Worm (Caenorhabditis elegans) whole organism, L4 larva: ENCODE results near the gene K08H10.10.
"Not testable (repeated sequence)": the region's sequence is repeated elsewhere in the genome, so short reads cannot be mapped to it uniquely, and the experiment has no call there.

ENCODE experiments used
- D1046.2 ChIP-seq: fragments of 200-800 bp; sonication (Bioruptor generic); IDR thresholded peaks from 2 replicates; pipeline ENCODE4 v1.3.6; 2022; ENCODE audit warnings: missing genetic modification characterization, missing compliant biosample characterization
- T20F7.1 ChIP-seq: fragments of 200-800 bp; sonication (Bioruptor generic); optimal IDR thresholded peaks from 2 replicates; lab custom pipeline; 2018; ENCODE audit warnings: mild to moderate bottlenecking, missing genetic modification characterization, missing compliant biosample characterization
- T26A8.4 ChIP-seq: fragments of 200-800 bp; sonication (Bioruptor generic); IDR thresholded peaks from 2 replicates; pipeline ENCODE4 v1.3.6; 2022; ENCODE audit warnings: missing genetic modification characterization, missing compliant biosample characterization
- Y48G9A.11 ChIP-seq: fragments of 200-800 bp; sonication (Bioruptor generic); IDR thresholded peaks from 2 replicates; pipeline ENCODE4 v1.3.6; 2022; ENCODE audit warnings: missing genetic modification reagents, missing genetic modification characterization, missing compliant biosample characterization
- ZK337.2 ChIP-seq: fragments of 200-800 bp; sonication (Bioruptor generic); IDR thresholded peaks from 2 replicates; pipeline ENCODE4 v1.3.6; 2022; ENCODE audit warnings: missing genetic modification reagents, missing genetic modification characterization, missing compliant biosample characterization
- aha-1 ChIP-seq: fragments of 150-350 bp; peaks from one replicate; lab custom pipeline; 2014; ENCODE audit warnings: missing biosample characterization, missing genetic modification characterization
- ceh-44 ChIP-seq: fragments of 200-800 bp; sonication (Bioruptor generic); IDR thresholded peaks from 2 replicates; pipeline ENCODE4 v1.3.6; 2022; ENCODE audit warnings: missing genetic modification reagents, missing genetic modification characterization, missing compliant biosample characterization
- ctbp-1 ChIP-seq: fragments of 200-800 bp; sonication (Bioruptor generic); IDR thresholded peaks from 2 replicates; pipeline ENCODE4 v1.3.6; 2022; ENCODE audit warnings: missing genetic modification reagents, missing genetic modification characterization, missing compliant biosample characterization
- dmd-6 ChIP-seq: fragments of 200-800 bp; sonication (Bioruptor generic); IDR thresholded peaks from 2 replicates; pipeline ENCODE4 v1.3.6; 2022; ENCODE audit warnings: missing genetic modification reagents, missing genetic modification characterization, missing compliant biosample characterization
- dmd-8 ChIP-seq: fragments of 200-800 bp; sonication (Bioruptor generic); IDR thresholded peaks from 2 replicates; pipeline ENCODE4 v1.3.6; 2022; ENCODE audit warnings: missing genetic modification characterization, missing compliant biosample characterization
- dmd-9 ChIP-seq: fragments of 200-800 bp; sonication (Bioruptor generic); IDR thresholded peaks from 2 replicates; pipeline ENCODE4 v1.3.6; 2022; ENCODE audit warnings: missing genetic modification reagents, missing genetic modification characterization, missing compliant biosample characterization
- dpl-1 ChIP-seq: fragments of 150-350 bp; optimal IDR thresholded peaks from 2 replicates; lab custom pipeline; 2014; ENCODE audit warnings: missing biosample characterization, missing genetic modification reagents, missing genetic modification characterization
- dve-1 ChIP-seq: sonication (generic microtip); optimal IDR thresholded peaks from 2 replicates; lab custom pipeline; 2017; ENCODE audit warnings: antibody characterized with exemption, mild to moderate bottlenecking, missing genetic modification characterization, missing compliant biosample characterization; ENCODE audit not compliant: insufficient read depth
- egl-43 ChIP-seq: fragments of 200-800 bp; sonication (Bioruptor generic); IDR thresholded peaks from 2 replicates; pipeline ENCODE4 v1.3.6; 2022; ENCODE audit warnings: missing genetic modification reagents, missing genetic modification characterization, missing compliant biosample characterization
- hif-1 ChIP-seq, 2 experiments: sonication (generic microtip); optimal IDR thresholded peaks; 2 replicates each; lab custom pipeline; 2016 to 2017; ENCODE audit warnings: missing compliant biosample characterization in 2 of 2, missing genetic modification characterization in 2 of 2, missing genetic modification reagents in 2 of 2, missing genotype in 2 of 2, mild to moderate bottlenecking in 1 of 2
- hlh-11 ChIP-seq: fragments of 200-800 bp; sonication (Bioruptor generic); optimal IDR thresholded peaks from 2 replicates; lab custom pipeline; 2018; ENCODE audit warnings: mild to moderate bottlenecking, missing genetic modification characterization, missing compliant biosample characterization
- hlh-30 ChIP-seq: sonication (generic microtip); optimal IDR thresholded peaks from 2 replicates; lab custom pipeline; 2017; ENCODE audit warnings: antibody characterized with exemption, mild to moderate bottlenecking, missing genetic modification characterization, missing compliant biosample characterization; ENCODE audit not compliant: insufficient read depth
- hmg-1.1 ChIP-seq: fragments of 200-800 bp; sonication (Bioruptor generic); IDR thresholded peaks from 2 replicates; pipeline ENCODE4 v1.3.6; 2022; ENCODE audit warnings: missing genetic modification reagents, missing genetic modification characterization, missing compliant biosample characterization
- jun-1 ChIP-seq: fragments of 150-350 bp; optimal IDR thresholded peaks from 2 replicates; lab custom pipeline; 2014; ENCODE audit warnings: missing biosample characterization, missing genetic modification reagents, missing genetic modification characterization
- lim-7 ChIP-seq: fragments of 200-800 bp; sonication (Bioruptor generic); IDR thresholded peaks from 2 replicates; pipeline ENCODE4 v1.3.6; 2022; ENCODE audit warnings: missing genetic modification characterization, missing compliant biosample characterization
- lin-1 ChIP-seq: fragments of 200-800 bp; sonication (Bioruptor generic); IDR thresholded peaks from 2 replicates; pipeline ENCODE4 v1.3.6; 2022; ENCODE audit warnings: missing genetic modification reagents, missing genetic modification characterization, missing compliant biosample characterization
- lin-13 ChIP-seq: fragments of 150-350 bp; optimal IDR thresholded peaks from 2 replicates; lab custom pipeline; 2014; ENCODE audit warnings: missing biosample characterization, missing genetic modification reagents, missing genetic modification characterization
- lin-29 ChIP-seq: fragments of 200-800 bp; sonication (Bioruptor generic); IDR thresholded peaks from 2 replicates; pipeline ENCODE4 v1.3.6; 2022; ENCODE audit warnings: missing genetic modification reagents, missing genetic modification characterization, missing compliant biosample characterization
- lin-38 ChIP-seq: fragments of 200-800 bp; sonication (Bioruptor generic); IDR thresholded peaks from 2 replicates; pipeline ENCODE4 v1.3.6; 2022; ENCODE audit warnings: missing genetic modification reagents, missing genetic modification characterization, missing compliant biosample characterization
- lsy-2 ChIP-seq, 2 experiments: fragments of 150-350 bp in 1 of 2; sonication (generic microtip) in 1 of 2; optimal IDR thresholded peaks; 2 replicates each; lab custom pipeline; 2014 to 2017; ENCODE audit warnings: missing biosample characterization in 2 of 2, missing genetic modification characterization in 2 of 2
- madf-9 ChIP-seq: fragments of 200-800 bp; sonication (Bioruptor generic); conservative IDR thresholded peaks from 2 replicates; pipeline ENCODE4 v1.3.6; 2022; ENCODE audit warnings: missing genetic modification reagents, missing genetic modification characterization, missing compliant biosample characterization
- mdl-1 ChIP-seq, 2 experiments: fragments of 150-350 bp in 1 of 2; sonication (generic microtip) in 1 of 2; optimal IDR thresholded peaks; 2 replicates each; lab custom pipeline; 2014 to 2017; ENCODE audit warnings: missing biosample characterization in 2 of 2, missing genetic modification characterization in 2 of 2
- mes-2 ChIP-seq: sonication (generic microtip); optimal IDR thresholded peaks from 2 replicates; lab custom pipeline; 2016; ENCODE audit warnings: missing genotype, mild to moderate bottlenecking, missing genetic modification characterization, missing compliant biosample characterization; ENCODE audit not compliant: poor library complexity, severe bottlenecking
- mxl-3 ChIP-seq: fragments of 200-800 bp; sonication (Bioruptor generic); optimal IDR thresholded peaks from 2 replicates; lab custom pipeline; 2018; ENCODE audit warnings: mild to moderate bottlenecking, missing genetic modification characterization, missing compliant biosample characterization
- nhr-102 ChIP-seq: sonication (generic microtip); optimal IDR thresholded peaks from 2 replicates; lab custom pipeline; 2016; ENCODE audit warnings: mild to moderate bottlenecking, missing genetic modification characterization, moderate library complexity, missing compliant biosample characterization
- nhr-25 ChIP-seq: sonication (generic microtip); optimal IDR thresholded peaks from 2 replicates; lab custom pipeline; 2017; ENCODE audit warnings: missing genetic modification characterization, mild to moderate bottlenecking, missing compliant biosample characterization, antibody characterized with exemption, moderate library complexity, borderline replicate concordance; ENCODE audit not compliant: insufficient read depth
- nhr-42 ChIP-seq: fragments of 200-800 bp; sonication (Bioruptor generic); IDR thresholded peaks from 2 replicates; pipeline ENCODE4 v1.3.6; 2022; ENCODE audit warnings: missing genetic modification characterization, missing compliant biosample characterization
- nhr-48 ChIP-seq: sonication (generic microtip); optimal IDR thresholded peaks from 2 replicates; lab custom pipeline; 2016; ENCODE audit warnings: mild to moderate bottlenecking, missing genetic modification characterization, missing compliant biosample characterization
- nhr-77 ChIP-seq: fragments of 150-350 bp; optimal IDR thresholded peaks from 2 replicates; lab custom pipeline; 2014; ENCODE audit warnings: missing biosample characterization, missing genetic modification characterization
- pha-4 ChIP-seq, 2 experiments: fragments of 150-350 bp in 1 of 2; fragments of 200-800 bp in 1 of 2; sonication (Bioruptor generic) in 1 of 2; IDR thresholded peaks in 1 of 2; optimal IDR thresholded peaks in 1 of 2; 2 replicates each; pipeline versions ENCODE4 v1.3.6 to Lab custom; 2014 to 2022; ENCODE audit warnings: missing genetic modification characterization in 2 of 2, missing genetic modification reagents in 2 of 2, missing biosample characterization in 1 of 2, missing compliant biosample characterization in 1 of 2
- php-3 ChIP-seq: fragments of 200-800 bp; sonication (Bioruptor generic); IDR thresholded peaks from 2 replicates; pipeline ENCODE4 v1.3.6; 2022; ENCODE audit warnings: missing genetic modification reagents, missing genetic modification characterization, missing compliant biosample characterization
- set-16 ChIP-seq: fragments of 200-800 bp; sonication (Bioruptor generic); IDR thresholded peaks from 2 replicates; pipeline ENCODE4 v1.3.6; 2022; ENCODE audit warnings: missing genetic modification reagents, missing genetic modification characterization, missing compliant biosample characterization
- spr-1 ChIP-seq: sonication (generic microtip); optimal IDR thresholded peaks from 2 replicates; lab custom pipeline; 2016; ENCODE audit warnings: mild to moderate bottlenecking, missing genetic modification characterization, missing compliant biosample characterization
- tra-1 ChIP-seq: fragments of 200-800 bp; sonication (Bioruptor generic); IDR thresholded peaks from 2 replicates; pipeline ENCODE4 v1.3.6; 2022; ENCODE audit warnings: missing genetic modification reagents, missing genetic modification characterization, missing compliant biosample characterization
- unc-130 ChIP-seq: sonication (generic microtip); optimal IDR thresholded peaks from 2 replicates; lab custom pipeline; 2016; ENCODE audit warnings: missing genetic modification reagents, missing genetic modification characterization, missing compliant biosample characterization
- unc-62 ChIP-seq, 3 experiments: fragments of 150-350 bp in 1 of 3; sonication (generic microtip); optimal IDR thresholded peaks in 2 of 3; peaks in 1 of 3; 1 replicate in 1 of 3; 2 replicates in 2 of 3; lab custom pipeline; 2014 to 2017; ENCODE audit warnings: missing biosample characterization in 3 of 3, missing genetic modification characterization in 3 of 3, missing genetic modification reagents in 3 of 3, missing genotype in 1 of 3
- vab-7 ChIP-seq: fragments of 200-800 bp; sonication (Bioruptor generic); IDR thresholded peaks from 2 replicates; pipeline ENCODE4 v1.3.6; 2022; ENCODE audit warnings: missing genetic modification reagents, missing genetic modification characterization, missing compliant biosample characterization
- zfp-2 ChIP-seq: sonication (generic microtip); optimal IDR thresholded peaks from 2 replicates; lab custom pipeline; 2016; ENCODE audit warnings: mild to moderate bottlenecking, missing genetic modification characterization, missing compliant biosample characterization
- zfp-3 ChIP-seq: fragments of 200-800 bp; sonication (Bioruptor generic); conservative IDR thresholded peaks from 2 replicates; pipeline ENCODE4 v1.3.6; 2022; ENCODE audit warnings: missing genetic modification reagents, missing genetic modification characterization, missing compliant biosample characterization
- ztf-7 ChIP-seq: fragments of 150-350 bp; optimal IDR thresholded peaks from 2 replicates; lab custom pipeline; 2014; ENCODE audit warnings: missing biosample characterization, missing genetic modification characterization

K08H10.10 gene

ce11 chrV:9980731-9981483 lies 20.0 kb upstream of the K08H10.10 start, which contains the start of the genes ruvb-1 and tofu-1:
TSS of gene ruvb-1 (minus strand) at chrV:9980802.
TSS of gene tofu-1 (plus strand) at chrV:9981147.
- TF ChIP-seq nhr-102 (peak; percentile 58), nhr-25 (tag; lab: Kevin White, UChicago) (peak; percentile 38), unc-130 (GFP tag; lab: Kevin White, UChicago) (peak; percentile 67), lsy-2 (tag; optimal IDR thresholded peaks at IDR 0.05; lab: Kevin White, UChicago) (peak in 1 of 2 experiments; percentile 73), dmd-6 (GFP tag; lab: Robert Waterston, UW) (peak; percentile 76), nhr-48 (tag; lab: Kevin White, UChicago) (peak; percentile 59), lin-38 (GFP tag; lab: Robert Waterston, UW) (peak; percentile 91), egl-43 (GFP tag; lab: Robert Waterston, UW) (peak; percentile 78), mes-2 (tag; lab: Kevin White, UChicago) (peak; percentile 75), ztf-7 (tag; lab: Kevin White, UChicago) (peak; percentile 35), lin-1 (GFP tag; lab: Robert Waterston, UW) (peak; percentile 57; the same call in 1 of the 2 replicates), dpl-1 (peak; percentile 63), D1046.2 (GFP tag; lab: Robert Waterston, UW) (0 out of 2 replicates have a peak, but pooled peaks have one; percentile 27), lin-29 (GFP tag; lab: Robert Waterston, UW) (0 out of 2 replicates have a peak, but pooled peaks have one; percentile 38), T20F7.1 (GFP tag; lab: Kevin White, UChicago) (peak; percentile 66), ceh-44 (peak; percentile 75), mxl-3 (peak; percentile 45), hlh-30 (peak; percentile 63), zfp-2 (peak; percentile 37), php-3 (GFP tag; lab: Robert Waterston, UW) (peak; percentile 65; the same call in 1 of the 2 replicates), nhr-42 (peak; percentile 78; the same call in 1 of the 2 replicates), lin-13 (peak; percentile 73), tra-1 (GFP tag; lab: Robert Waterston, UW) (peak; percentile 82), dmd-8 (GFP tag; lab: Robert Waterston, UW) (peak; percentile 57; the same call in 1 of the 2 replicates), mdl-1 (tag; optimal IDR thresholded peaks at IDR 0.05; lab: Kevin White, UChicago) (peak; percentile 0 to 4), dmd-9 (GFP tag; lab: Robert Waterston, UW) (peak; percentile 73), hlh-11 (tag; lab: Kevin White, UChicago) (peak; percentile 67), hif-1 (tag; optimal IDR thresholded peaks at IDR 0.05; lab: Kevin White, UChicago) (peak in 1 of 2 experiments; percentile 1), ctbp-1 (GFP tag; lab: Robert Waterston, UW) (peak; percentile 71), dve-1 (tag; lab: Kevin White, UChicago) (peak; percentile 88), spr-1 (tag; lab: Kevin White, UChicago) (peak; percentile 56), T26A8.4 (peak; percentile 85), madf-9 (GFP tag; lab: Robert Waterston, UW) (peak; percentile 74), unc-62 (GFP tag; optimal IDR thresholded peaks at IDR 0.05 in 1 of 2; lab: Kevin White, UChicago) (peak in 1 of 2 experiments; percentile 48), hmg-1.1 (GFP tag; lab: Robert Waterston, UW) (peak; percentile 93), ZK337.2 (GFP tag; lab: Robert Waterston, UW) (0 out of 2 replicates have a peak, but pooled peaks have one; percentile 22), jun-1 (peak; percentile 15), nhr-77 (peak; percentile 16), lim-7 (GFP tag; lab: Robert Waterston, UW) (0 out of 2 replicates have a peak, but pooled peaks have one; percentile 29), aha-1 (tag; lab: Kevin White, UChicago) (peak; percentile 40), Y48G9A.11 (0 out of 2 replicates have a peak, but pooled peaks have one; percentile 32), zfp-3 (GFP tag; lab: Robert Waterston, UW) (peak; percentile 72; the same call in 1 of the 2 replicates), pha-4 (GFP tag; IDR thresholded peaks at IDR 0.05; lab: Robert Waterston, UW) (peak; percentile 90), vab-7 (GFP tag; lab: Robert Waterston, UW) (peak; percentile 77), set-16 (peak; percentile 51; the same call in 1 of the 2 replicates)
- not testable (repeated sequence) for TF ChIP-seq unc-62, pha-4 (tag; optimal IDR thresholded peaks at IDR 0.05; lab: Kevin White, UChicago)
